Fruit fly (Drosophila melanogaster) whole organism, pupa: Measurements from ENCODE around the gene Dsor1.

Experiments used
- CG10348 ChIP-seq: fragments of 200-800 bp; sonication (Bioruptor generic); IDR thresholded peaks from 2 replicates; pipeline ENCODE4 v1.3.6; 2022; ENCODE audit warnings: missing biosample characterization, missing genetic modification characterization
- CG12605 ChIP-seq: fragments of 200-800 bp; sonication (Bioruptor generic); IDR thresholded peaks from 2 replicates; pipeline ENCODE4 v1.3.6; 2022; ENCODE audit warnings: missing biosample characterization, missing genetic modification characterization
- CG13204 ChIP-seq: fragments of 200-800 bp; sonication (Bioruptor generic); optimal IDR thresholded peaks from 2 replicates; lab custom pipeline; 2018; ENCODE audit warnings: missing biosample characterization, mild to moderate bottlenecking, missing genetic modification characterization, moderate library complexity
- CG14655 ChIP-seq: fragments of 200-800 bp; sonication (Bioruptor generic); optimal IDR thresholded peaks from 3 replicates; lab custom pipeline; 2017; ENCODE audit warnings: mild to moderate bottlenecking, missing biosample characterization, missing genetic modification reagents, missing genetic modification characterization
- CG15710 ChIP-seq: fragments of 200-800 bp; sonication (Bioruptor generic); optimal IDR thresholded peaks from 2 replicates; lab custom pipeline; 2018; ENCODE audit warnings: missing biosample characterization, mild to moderate bottlenecking, missing genetic modification characterization, moderate library complexity
- CG17806 ChIP-seq: fragments of 200-800 bp; sonication (Bioruptor generic); optimal IDR thresholded peaks from 2 replicates; lab custom pipeline; 2018; ENCODE audit warnings: missing biosample characterization, mild to moderate bottlenecking, missing genetic modification characterization, moderate library complexity
- CG32121 ChIP-seq: fragments of 200-800 bp; sonication (Bioruptor generic); IDR thresholded peaks from 2 replicates; pipeline ENCODE4 v1.3.6; 2022; ENCODE audit warnings: missing biosample characterization, missing genetic modification characterization
- CG34367 ChIP-seq: fragments of 200-800 bp; sonication (Bioruptor generic); optimal IDR thresholded peaks from 2 replicates; lab custom pipeline; 2018; ENCODE audit warnings: missing biosample characterization, mild to moderate bottlenecking, missing genetic modification characterization
- CG4496 ChIP-seq: fragments of 200-800 bp; sonication (Bioruptor generic); IDR thresholded peaks from 3 replicates; pipeline ENCODE4 v1.3.6; 2022; ENCODE audit warnings: missing biosample characterization, missing genetic modification characterization
- CG8159 ChIP-seq: fragments of 200-800 bp; sonication (Bioruptor generic); optimal IDR thresholded peaks from 3 replicates; lab custom pipeline; 2018; ENCODE audit warnings: missing biosample characterization, mild to moderate bottlenecking, missing genetic modification characterization, moderate library complexity
- CG8301 ChIP-seq: fragments of 200-800 bp; sonication (Bioruptor generic); optimal IDR thresholded peaks from 2 replicates; lab custom pipeline; 2018; ENCODE audit warnings: missing biosample characterization, mild to moderate bottlenecking, missing genetic modification characterization
- CG9948 ChIP-seq: fragments of 200-800 bp; sonication (Bioruptor generic); optimal IDR thresholded peaks from 2 replicates; lab custom pipeline; 2018; ENCODE audit warnings: missing biosample characterization, mild to moderate bottlenecking, missing genetic modification characterization, moderate library complexity
- D1 ChIP-seq: fragments of 200-800 bp; sonication (Bioruptor generic); optimal IDR thresholded peaks from 2 replicates; lab custom pipeline; 2018; ENCODE audit warnings: missing biosample characterization, mild to moderate bottlenecking, missing genetic modification characterization, moderate library complexity
- EcR ChIP-seq: fragments of 200-800 bp; sonication (Bioruptor generic); optimal IDR thresholded peaks from 3 replicates; lab custom pipeline; 2019; ENCODE audit warnings: missing biosample characterization, missing genetic modification characterization, mild to moderate bottlenecking, moderate library complexity, missing genetic modification reagents
- Ets98B ChIP-seq: fragments of 200-800 bp; sonication (Bioruptor generic); IDR thresholded peaks from 2 replicates; pipeline ENCODE4 v1.3.6; 2022; ENCODE audit warnings: missing biosample characterization, missing genetic modification characterization
- Pif1A ChIP-seq: fragments of 200-800 bp; sonication (Bioruptor generic); optimal IDR thresholded peaks from 3 replicates; lab custom pipeline; 2016; ENCODE audit warnings: missing biosample characterization, missing genetic modification characterization
- Pif1B ChIP-seq: fragments of 200-800 bp; sonication (Bioruptor generic); optimal IDR thresholded peaks from 3 replicates; lab custom pipeline; 2016; ENCODE audit warnings: missing biosample characterization, missing genetic modification characterization
- Snoo ChIP-seq: fragments of 200-800 bp; sonication (Bioruptor generic); optimal IDR thresholded peaks from 3 replicates; lab custom pipeline; 2017; ENCODE audit warnings: missing biosample characterization, mild to moderate bottlenecking, missing genetic modification characterization, inconsistent platforms
- fd96Ca ChIP-seq: fragments of 200-800 bp; sonication (Bioruptor generic); IDR thresholded peaks from 3 replicates; pipeline ENCODE4 v1.3.6; 2022; ENCODE audit warnings: missing biosample characterization, missing genetic modification characterization
- gl ChIP-seq: fragments of 200-800 bp; sonication (Bioruptor generic); optimal IDR thresholded peaks from 2 replicates; lab custom pipeline; 2018; ENCODE audit warnings: missing biosample characterization, mild to moderate bottlenecking, missing genetic modification characterization
- rn ChIP-seq: fragments of 200-800 bp; sonication (Bioruptor generic); IDR thresholded peaks from 2 replicates; pipeline ENCODE4 v1.3.6; 2022; ENCODE audit warnings: missing biosample characterization, missing genetic modification characterization

Gene Dsor1

DNA sequence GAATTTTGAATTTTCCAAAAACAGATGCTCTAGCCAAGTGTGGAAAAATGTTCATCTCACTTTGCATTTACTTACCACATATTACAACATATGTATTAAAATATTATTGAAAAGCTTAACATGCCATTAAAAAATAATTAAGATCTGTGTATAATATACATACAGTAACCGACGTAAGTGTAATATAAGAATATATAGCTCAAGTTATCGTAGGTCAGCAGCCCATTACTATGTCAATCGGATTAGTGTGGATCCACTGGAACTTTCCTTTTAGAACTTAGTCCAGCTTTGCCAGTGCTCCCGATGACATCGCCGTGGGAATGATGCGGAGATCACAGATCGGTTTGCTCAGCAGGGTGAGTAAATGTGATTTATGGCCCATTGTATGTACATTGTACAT, 32.6 kb upstream of the Dsor1 start, which contains the start of gene Obp8a:
TSS of gene Obp8a (plus strand) at position 301 of the 400 bp plus-strand sequence.
- TF ChIP-seq CG34367 (tag; lab: Kevin White, UChicago): no peak
- TF ChIP-seq CG9948 (tag; lab: Kevin White, UChicago): no peak

DNA sequence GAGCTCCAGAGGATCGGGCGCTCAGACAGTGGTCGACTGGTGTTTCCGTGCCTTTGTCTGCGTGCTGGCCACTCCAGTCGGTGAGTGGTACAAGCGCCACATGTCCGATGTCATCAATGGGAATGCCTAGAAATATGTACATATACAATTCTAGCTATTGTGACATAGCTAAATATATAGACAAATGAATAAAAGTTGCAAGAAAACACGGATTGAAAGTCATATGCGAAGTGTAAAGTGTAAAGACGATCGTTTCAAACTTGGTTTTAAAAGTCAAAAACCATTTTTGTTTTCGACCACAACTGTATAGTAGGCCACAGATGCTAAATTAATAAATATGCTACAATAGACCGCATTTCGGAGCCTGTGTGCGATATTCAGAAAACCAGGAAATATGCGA, 31.7 kb upstream of the Dsor1 start, which contains the start of gene CG15368:
TSS of gene CG15368 (plus strand) at position 301 of the 400 bp plus-strand sequence.
- TF ChIP-seq CG8301 (tag; lab: Kevin White, UChicago): no peak
- no peak for TF ChIP-seq Snoo (tag; lab: Kevin White, UChicago)
- no peak for TF ChIP-seq CG34367 (tag; lab: Kevin White, UChicago)
- TF ChIP-seq CG32121 (GFP tag; lab: Robert Waterston, UW): no peak
- TF ChIP-seq CG14655 (GFP tag; lab: Kevin White, UChicago): no peak
- TF ChIP-seq rn (GFP tag; lab: Robert Waterston, UW): no peak
- TF ChIP-seq CG13204 (GFP tag; lab: Kevin White, UChicago): no peak
- no peak for TF ChIP-seq Ets98B (GFP tag; lab: Robert Waterston, UW)
- TF ChIP-seq gl (tag; lab: Kevin White, UChicago): no peak
- no peak for TF ChIP-seq CG15710 (tag; lab: Kevin White, UChicago)
- TF ChIP-seq CG9948 (tag; lab: Kevin White, UChicago): no peak
- TF ChIP-seq CG10348 (GFP tag; lab: Robert Waterston, UW): no peak
- no peak for TF ChIP-seq EcR (GFP tag; lab: Kevin White, UChicago)
- no peak for TF ChIP-seq CG12605 (GFP tag; lab: Robert Waterston, UW)
- TF ChIP-seq CG8159: no peak
- TF ChIP-seq D1 (tag; lab: Kevin White, UChicago): no peak
- TF ChIP-seq CG4496 (GFP tag; lab: Robert Waterston, UW): no peak
- TF ChIP-seq Pif1A (GFP tag; lab: Kevin White, UChicago): no peak
- TF ChIP-seq Pif1B (GFP tag; lab: Kevin White, UChicago): no peak
- no peak for TF ChIP-seq CG17806 (tag; lab: Kevin White, UChicago)

DNA sequence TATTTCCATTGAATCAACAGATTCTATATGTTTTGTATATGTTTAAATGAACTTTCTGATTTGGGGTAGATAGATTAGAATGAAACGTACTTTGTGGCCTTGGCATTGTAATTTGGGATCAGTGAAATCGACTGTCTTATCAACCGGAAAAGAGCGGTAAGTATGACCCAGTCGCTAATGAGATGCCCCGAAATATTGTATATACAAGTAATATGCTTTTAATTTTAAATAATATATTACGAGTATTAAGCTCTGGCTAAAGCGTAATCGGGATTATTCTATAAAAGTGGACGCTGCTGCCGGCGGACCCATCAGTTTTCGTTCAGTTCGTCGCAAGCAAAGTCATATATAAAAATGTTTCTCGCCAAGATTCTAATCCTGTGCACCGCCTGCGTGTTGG, 30.6 kb upstream of the Dsor1 start, which contains the start of gene CG15369:
TSS of gene CG15369 (plus strand) at position 301 of the 400 bp plus-strand sequence.
- TF ChIP-seq CG4496 (GFP tag; lab: Robert Waterston, UW): no peak
- no peak for TF ChIP-seq rn (GFP tag; lab: Robert Waterston, UW)
- TF ChIP-seq CG15710 (tag; lab: Kevin White, UChicago): no peak
- TF ChIP-seq Ets98B (GFP tag; lab: Robert Waterston, UW): no peak
- no peak for TF ChIP-seq Pif1A (GFP tag; lab: Kevin White, UChicago)
- no peak for TF ChIP-seq CG17806 (tag; lab: Kevin White, UChicago)
- no peak for TF ChIP-seq CG8301 (tag; lab: Kevin White, UChicago)
- no peak for TF ChIP-seq Pif1B (GFP tag; lab: Kevin White, UChicago)
- TF ChIP-seq gl (tag; lab: Kevin White, UChicago): no peak
- TF ChIP-seq, all 21 proteins: peak for 0

DNA sequence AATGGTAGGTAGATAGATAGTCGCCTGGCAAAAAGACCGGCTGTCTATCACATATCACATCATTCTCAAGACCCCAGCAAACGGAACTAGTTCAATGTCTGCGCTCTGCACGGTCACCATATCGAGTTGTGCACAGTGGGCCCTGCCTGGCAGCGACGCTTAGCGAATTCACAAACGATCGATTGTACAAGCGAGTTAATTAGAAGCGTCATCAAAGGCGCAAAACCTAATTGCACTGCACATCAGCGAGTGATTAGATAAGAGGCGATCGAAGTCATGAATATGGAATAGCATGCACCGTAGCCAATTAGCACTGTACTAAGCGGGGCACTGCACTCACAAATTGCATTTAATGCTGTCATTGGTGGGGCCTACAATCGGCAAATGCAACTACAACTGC, 26.7 kb upstream of the Dsor1 start:
- peak; percentile 44 for TF ChIP-seq CG8301 (tag; lab: Kevin White, UChicago)
- TF ChIP-seq CG32121 (GFP tag; lab: Robert Waterston, UW): peak; percentile 75
- TF ChIP-seq rn (GFP tag; lab: Robert Waterston, UW): no peak
- TF ChIP-seq CG12605 (GFP tag; lab: Robert Waterston, UW): peak; percentile 34; the same call in 1 of the 2 replicates
- TF ChIP-seq CG8159: no peak
- TF ChIP-seq CG9948 (tag; lab: Kevin White, UChicago): peak; percentile 16
- peak; percentile 60 for TF ChIP-seq CG14655 (GFP tag; lab: Kevin White, UChicago)
- peak; percentile 83 for TF ChIP-seq CG4496 (GFP tag; lab: Robert Waterston, UW)
- no peak for TF ChIP-seq CG15710 (tag; lab: Kevin White, UChicago)
- peak; percentile 66 for TF ChIP-seq CG10348 (GFP tag; lab: Robert Waterston, UW)
- peak; percentile 78; the same call in 2 of the 3 replicates for TF ChIP-seq fd96Ca (GFP tag; lab: Robert Waterston, UW)
- no peak for TF ChIP-seq Pif1B (GFP tag; lab: Kevin White, UChicago)
- peak; percentile 79 for TF ChIP-seq Ets98B (GFP tag; lab: Robert Waterston, UW)

DNA sequence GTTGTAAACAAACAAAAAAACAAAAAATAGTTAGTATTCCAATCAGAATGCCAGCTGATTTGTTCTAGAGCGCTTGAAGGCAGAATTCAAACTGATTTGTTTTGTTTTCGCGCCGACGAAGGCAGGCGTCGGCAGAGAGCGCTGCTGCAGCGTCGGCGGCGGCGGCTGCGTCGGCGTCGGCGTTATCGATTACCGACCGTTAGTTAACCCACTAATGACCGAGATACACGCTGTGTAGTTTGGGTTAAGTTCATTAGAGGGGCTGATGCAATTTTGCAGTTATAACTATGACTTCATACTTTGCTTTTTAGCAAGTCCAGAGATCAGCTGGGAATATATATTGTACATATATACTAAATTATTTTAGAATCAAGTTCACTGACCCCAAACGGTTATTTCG, 24.0 kb upstream of the Dsor1 start, which contains the start of gene t:
TSS of gene t (minus strand) at position 76 of the 400 bp plus-strand sequence.
- TF ChIP-seq CG9948 (tag; lab: Kevin White, UChicago) (no peak), EcR (GFP tag; lab: Kevin White, UChicago) (no peak), CG14655 (GFP tag; lab: Kevin White, UChicago) (peak; percentile 26), gl (tag; lab: Kevin White, UChicago) (no peak), Ets98B (GFP tag; lab: Robert Waterston, UW) (peak; percentile 31; the same call in 1 of the 2 replicates), CG32121 (GFP tag; lab: Robert Waterston, UW) (no peak), CG34367 (tag; lab: Kevin White, UChicago) (no peak)

DNA sequence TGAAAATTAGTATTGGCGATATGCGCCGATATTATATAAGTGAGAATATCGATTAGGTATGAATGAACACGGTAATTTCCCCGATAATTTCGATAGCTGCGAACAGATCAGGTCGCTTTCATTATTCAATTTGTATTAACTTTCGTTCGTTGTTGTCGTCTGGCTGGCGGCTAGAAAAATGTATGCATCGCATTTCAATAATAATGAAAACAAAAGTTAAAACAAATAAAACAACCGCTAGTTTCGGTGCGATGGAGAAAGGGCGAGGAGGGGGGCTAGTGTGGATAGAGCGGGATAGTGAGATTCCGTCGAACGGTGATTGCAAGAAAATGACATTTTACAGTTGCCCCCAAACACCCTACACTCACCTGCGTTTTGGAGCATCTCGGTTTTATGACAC, 22.7 kb upstream of the Dsor1 start:
- no peak for TF ChIP-seq CG13204 (GFP tag; lab: Kevin White, UChicago)
- TF ChIP-seq CG4496 (GFP tag; lab: Robert Waterston, UW): 0 out of 3 replicates have a peak, but pooled peaks have one; percentile 20
